Worm (Caenorhabditis elegans): ENCODE results near the gene R11D1.12.

R11D1.12 gene

ce11 chrV:12736166-12736753 is 10.5 kb upstream of the R11D1.12 start, which contains the start of gene cky-1:
TSS of gene cky-1 (plus strand) at chrV:12736703.
- no peak for TF ChIP-seq unc-62 (GFP tag; optimal IDR thresholded peaks at IDR 0.05)
- TF ChIP-seq ztf-1 (GFP tag; conservative IDR thresholded peaks at IDR 0.05) = no peak
- TF ChIP-seq peb-1 (tag; optimal IDR thresholded peaks at IDR 0.05) = peak; percentile 71
- no peak for TF ChIP-seq ztf-11 (tag; optimal IDR thresholded peaks at IDR 0.05)

- TF ChIP-seq nhr-21 (tag; optimal IDR thresholded peaks at IDR 0.05) = no peak
- no peak for TF ChIP-seq ztf-1 (GFP tag; conservative IDR thresholded peaks at IDR 0.05)
- no peak for TF ChIP-seq mab-5 (tag; optimal IDR thresholded peaks at IDR 0.05)
- TF ChIP-seq ceh-82 (tag; optimal IDR thresholded peaks at IDR 0.05) = no peak
- TF ChIP-seq ceh-16 (tag; optimal IDR thresholded peaks at IDR 0.05) = no peak
- TF ChIP-seq lin-11 (tag; optimal IDR thresholded peaks at IDR 0.05) = no peak
- no peak for TF ChIP-seq Y55F3AM.14 (GFP tag; optimal IDR thresholded peaks at IDR 0.05)
- TF ChIP-seq ama-1 (optimal IDR thresholded peaks at IDR 0.05) = no peak
- TF ChIP-seq snpc-4 (tag; optimal IDR thresholded peaks at IDR 0.05) = no peak
- TF ChIP-seq lsy-2 (tag; optimal IDR thresholded peaks at IDR 0.05) = no peak
- peak; percentile 11 for TF ChIP-seq sma-3 (GFP tag; optimal IDR thresholded peaks at IDR 0.05)
- TF ChIP-seq egl-27 (tag; optimal IDR thresholded peaks at IDR 0.05) = no peak
- no peak for TF ChIP-seq unc-39 (tag; optimal IDR thresholded peaks at IDR 0.05)
- no peak for TF ChIP-seq gmeb-1 (tag; optimal IDR thresholded peaks at IDR 0.05)
- TF ChIP-seq skn-1 (tag; optimal IDR thresholded peaks at IDR 0.05) = no peak
- TF ChIP-seq nhr-237 (tag; optimal IDR thresholded peaks at IDR 0.05) = no peak
- TF ChIP-seq alr-1 (tag; optimal IDR thresholded peaks at IDR 0.05) = no peak
- no peak for TF ChIP-seq nhr-6 (tag; optimal IDR thresholded peaks at IDR 0.05)
- peak; percentile 87 for TF ChIP-seq nhr-129 (tag; optimal IDR thresholded peaks at IDR 0.05)
- TF ChIP-seq ZK546.5 (tag; optimal IDR thresholded peaks at IDR 0.05) = no peak
- no peak for TF ChIP-seq R02D3.7 (tag; optimal IDR thresholded peaks at IDR 0.05)
- peak; percentile 59 for TF ChIP-seq fos-1 (tag; optimal IDR thresholded peaks at IDR 0.05)
- TF ChIP-seq nhr-12 (tag; optimal IDR thresholded peaks at IDR 0.05) = no peak
- TF ChIP-seq nhr-25 (tag; optimal IDR thresholded peaks at IDR 0.05) = no peak
- TF ChIP-seq sma-9 (GFP tag; optimal IDR thresholded peaks at IDR 0.05) = peak; percentile 50
- no peak for TF ChIP-seq sma-9 (tag; optimal IDR thresholded peaks at IDR 0.05)
- TF ChIP-seq mdl-1 (tag; optimal IDR thresholded peaks at IDR 0.05) = no peak
- no peak for TF ChIP-seq ztf-4 (tag; optimal IDR thresholded peaks at IDR 0.05)
- no peak for TF ChIP-seq C34F6.9 (tag; optimal IDR thresholded peaks at IDR 0.05)
- no peak for TF ChIP-seq nhr-77 (tag; optimal IDR thresholded peaks at IDR 0.05)
Observed at ce11 chrV:12733465-12734248, 7.9 kb upstream of the R11D1.12 start, which contains the start of the genes dhs-21 and xbx-9. TSS of gene dhs-21 (minus strand) at chrV:12733645. TSS of gene xbx-9 (plus strand) at chrV:12734198.

ce11 chrV:12732734-12733133 is 6.9 kb upstream of the R11D1.12 start:
- TF ChIP-seq sma-9 (GFP tag; optimal IDR thresholded peaks at IDR 0.05) (peak; percentile 46), sma-9 (tag; optimal IDR thresholded peaks at IDR 0.05) (no peak), ztf-4 (tag; optimal IDR thresholded peaks at IDR 0.05) (no peak), lin-39 (tag; optimal IDR thresholded peaks at IDR 0.05) (no peak), nhr-237 (tag; optimal IDR thresholded peaks at IDR 0.05) (no peak), lin-13 (GFP tag; optimal IDR thresholded peaks at IDR 0.05) (no peak), fos-1 (tag; optimal IDR thresholded peaks at IDR 0.05) (peak; percentile 62), peb-1 (tag; optimal IDR thresholded peaks at IDR 0.05) (no peak), nhr-6 (tag; optimal IDR thresholded peaks at IDR 0.05) (no peak), blmp-1 (tag; optimal IDR thresholded peaks at IDR 0.05; ENCODE audit: insufficient read depth) (no peak), sem-4 (tag; optimal IDR thresholded peaks at IDR 0.05) (no peak), lin-11 (tag; optimal IDR thresholded peaks at IDR 0.05) (no peak), mdl-1 (tag; optimal IDR thresholded peaks at IDR 0.05) (no peak), crh-2 (tag; optimal IDR thresholded peaks at IDR 0.05) (peak; percentile 18), alr-1 (tag; optimal IDR thresholded peaks at IDR 0.05) (no peak), nhr-129 (tag; optimal IDR thresholded peaks at IDR 0.05) (no peak), ZK546.5 (tag; optimal IDR thresholded peaks at IDR 0.05) (no peak), mab-5 (tag; optimal IDR thresholded peaks at IDR 0.05) (no peak), nhr-12 (tag; optimal IDR thresholded peaks at IDR 0.05) (no peak), zag-1 (tag; optimal IDR thresholded peaks at IDR 0.05) (no peak), unc-62 (GFP tag; optimal IDR thresholded peaks at IDR 0.05) (no peak), ztf-1 (GFP tag; conservative IDR thresholded peaks at IDR 0.05) (no peak), snpc-4 (tag; optimal IDR thresholded peaks at IDR 0.05) (no peak), nhr-10 (tag; optimal IDR thresholded peaks at IDR 0.05) (no peak)
